Worm (Caenorhabditis elegans) whole organism, early embryonic: ENCODE results near the gene cdkl-1.

Source experiments
- B0310.2 ChIP-seq: sonication (generic microtip); optimal IDR thresholded peaks from 2 replicates; lab custom pipeline; 2016; ENCODE audit warnings: mild to moderate bottlenecking, missing genetic modification characterization, missing compliant biosample characterization
- F13C5.2 ChIP-seq: sonication (generic microtip); optimal IDR thresholded peaks from 2 replicates; lab custom pipeline; 2017; ENCODE audit warnings: mild to moderate bottlenecking, missing genetic modification characterization, inconsistent platforms, missing compliant biosample characterization
- aly-1 ChIP-seq: sonication (generic microtip); optimal IDR thresholded peaks from 2 replicates; lab custom pipeline; 2016; ENCODE audit warnings: missing genetic modification characterization, missing compliant biosample characterization
- ama-1 ChIP-seq: fragments of 150-350 bp; optimal IDR thresholded peaks from 2 replicates; lab custom pipeline; 2014
- ceh-13 ChIP-seq: fragments of 200-800 bp; sonication (Bioruptor generic); optimal IDR thresholded peaks from 2 replicates; lab custom pipeline; 2018; ENCODE audit warnings: mild to moderate bottlenecking, missing genetic modification characterization, missing compliant biosample characterization
- ceh-36 ChIP-seq: sonication (generic microtip); optimal IDR thresholded peaks from 2 replicates; lab custom pipeline; 2016; ENCODE audit warnings: missing genetic modification characterization, inconsistent platforms, missing compliant biosample characterization
- ets-7 ChIP-seq: sonication (generic microtip); optimal IDR thresholded peaks from 2 replicates; lab custom pipeline; 2016; ENCODE audit warnings: missing genotype, missing genetic modification characterization, missing compliant biosample characterization
- flt-1 ChIP-seq: fragments of 200-800 bp; sonication (Bioruptor generic); IDR thresholded peaks from 2 replicates; pipeline ENCODE4 v1.3.6; 2022; ENCODE audit warnings: missing genetic modification characterization, missing compliant biosample characterization
- hmbx-1 ChIP-seq: sonication (generic microtip); optimal IDR thresholded peaks from 2 replicates; lab custom pipeline; 2016; ENCODE audit warnings: mild to moderate bottlenecking, missing genetic modification characterization, missing compliant biosample characterization
- hmg-4 ChIP-seq: fragments of 200-800 bp; sonication (Bioruptor generic); optimal IDR thresholded peaks from 2 replicates; lab custom pipeline; 2018; ENCODE audit warnings: mild to moderate bottlenecking, missing genetic modification characterization, missing compliant biosample characterization
- hnd-1 ChIP-seq: sonication (generic microtip); optimal IDR thresholded peaks from 2 replicates; lab custom pipeline; 2016; ENCODE audit warnings: missing genetic modification characterization, missing compliant biosample characterization
- pes-1 ChIP-seq: fragments of 200-800 bp; sonication (Bioruptor generic); IDR thresholded peaks from 2 replicates; pipeline ENCODE4 v1.3.6; 2022; ENCODE audit warnings: missing genetic modification reagents, missing genetic modification characterization, missing compliant biosample characterization
- scrt-1 ChIP-seq: fragments of 200-800 bp; sonication (Bioruptor generic); IDR thresholded peaks from 2 replicates; pipeline ENCODE4 v1.3.6; 2022; ENCODE audit warnings: missing genetic modification characterization, missing compliant biosample characterization
- sea-1 ChIP-seq: fragments of 200-800 bp; sonication (Bioruptor generic); conservative IDR thresholded peaks from 2 replicates; pipeline ENCODE4 v1.3.6; 2022; ENCODE audit warnings: missing genetic modification characterization, missing compliant biosample characterization
- tbx-11 ChIP-seq: fragments of 200-800 bp; sonication (Bioruptor generic); IDR thresholded peaks from 2 replicates; pipeline ENCODE4 v1.3.6; 2022; ENCODE audit warnings: missing genetic modification characterization, missing compliant biosample characterization
- tbx-37 ChIP-seq: fragments of 200-800 bp; sonication (Bioruptor generic); conservative IDR thresholded peaks from 2 replicates; pipeline ENCODE4 v1.3.6; 2022; ENCODE audit warnings: missing genetic modification reagents, missing genetic modification characterization, missing compliant biosample characterization
- tra-4 ChIP-seq: sonication (generic microtip); optimal IDR thresholded peaks from 2 replicates; lab custom pipeline; 2017; ENCODE audit warnings: missing genetic modification characterization, missing compliant biosample characterization

cdkl-1 gene

DNA sequence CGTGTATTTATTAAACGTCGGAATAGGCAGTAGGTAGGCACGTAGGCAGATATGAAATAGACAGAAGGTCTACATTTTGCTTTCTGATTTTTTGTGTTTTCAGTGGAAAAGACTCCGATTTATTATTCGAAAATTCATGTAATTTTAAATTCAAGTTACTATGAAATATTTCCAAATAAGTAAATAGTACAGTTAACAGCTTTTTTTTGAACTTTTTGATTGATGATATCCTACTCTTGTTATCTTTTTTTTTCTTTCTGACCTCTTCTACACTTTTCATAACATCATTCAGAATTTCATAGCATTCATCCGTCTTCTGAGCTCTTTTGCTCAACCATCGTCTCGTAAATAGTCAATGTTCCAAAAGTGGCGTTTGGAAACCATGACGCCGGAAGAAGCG, at the start of gene cdkl-1:
Gene cdkl-1, plus strand, starts transcription at position 301 of the 400 bp plus-strand sequence.
- TF ChIP-seq hnd-1 (tag; lab: Kevin White, UChicago) (no peak), ama-1 (lab: Kevin White, UChicago) (no peak), hmg-4 (no peak), tbx-11 (GFP tag; lab: Robert Waterston, UW) (no peak), scrt-1 (GFP tag; lab: Robert Waterston, UW) (no peak), ceh-36 (tag; lab: Kevin White, UChicago) (no peak), B0310.2 (tag; lab: Kevin White, UChicago) (no peak), tra-4 (tag; lab: Kevin White, UChicago) (no peak), flt-1 (GFP tag; lab: Robert Waterston, UW) (no peak), aly-1 (no peak)

DNA sequence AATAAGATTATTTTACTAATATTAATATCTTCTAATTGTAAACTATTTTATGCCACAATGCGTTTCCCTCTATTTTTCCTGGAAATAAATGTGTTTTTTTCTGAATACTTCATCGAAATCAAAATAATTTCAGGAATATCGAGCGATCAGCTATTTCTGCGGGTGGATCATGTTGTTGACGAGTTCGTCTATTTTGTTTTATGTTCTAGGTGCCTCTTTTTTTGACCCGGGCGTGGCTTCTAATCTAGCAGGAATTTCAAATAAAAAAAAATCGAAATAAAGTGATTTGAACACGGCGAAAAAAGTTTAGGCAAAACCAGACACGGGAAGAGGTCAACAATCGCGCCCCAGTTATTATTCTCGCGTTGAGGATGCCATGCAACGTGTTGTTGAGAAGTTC, 46.8 kb upstream of the cdkl-1 start, which contains the start of gene T04C12.33:
Gene T04C12.33, plus strand, starts transcription at position 301 of the 400 bp plus-strand sequence.
- TF ChIP-seq tra-4 (tag; lab: Kevin White, UChicago) (no peak), scrt-1 (GFP tag; lab: Robert Waterston, UW) (no peak), sea-1 (GFP tag; lab: Robert Waterston, UW) (no peak), tbx-11 (GFP tag; lab: Robert Waterston, UW) (no peak), aly-1 (no peak), ama-1 (lab: Kevin White, UChicago) (no peak), B0310.2 (tag; lab: Kevin White, UChicago) (no peak), ceh-13 (no peak)

DNA sequence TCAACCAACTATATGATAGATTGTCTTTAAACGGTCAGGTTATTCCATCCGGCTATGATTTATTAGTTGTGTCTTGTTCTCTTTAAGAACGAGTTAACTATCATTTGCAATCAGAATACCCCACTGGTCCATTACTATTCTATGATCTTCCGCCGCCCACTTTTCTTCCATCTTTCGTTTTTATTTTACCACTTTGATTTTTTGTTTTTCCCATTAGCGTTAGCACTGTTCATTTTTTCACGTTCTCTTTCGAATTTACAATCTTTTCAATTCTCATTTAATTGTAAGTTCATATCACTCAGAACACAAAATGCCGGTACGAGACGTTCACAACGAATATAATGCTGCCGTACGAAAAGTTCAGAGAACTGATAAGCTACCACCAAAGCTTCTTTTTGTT, 44.9 kb upstream of the cdkl-1 start, which contains the start of gene T04C12.7:
Gene T04C12.7, plus strand, starts transcription at position 301 of the 400 bp plus-strand sequence.
- TF ChIP-seq tra-4 (tag; lab: Kevin White, UChicago) (no peak), hnd-1 (tag; lab: Kevin White, UChicago) (no peak), sea-1 (GFP tag; lab: Robert Waterston, UW) (no peak), aly-1 (no peak), ceh-36 (tag; lab: Kevin White, UChicago) (no peak)

DNA sequence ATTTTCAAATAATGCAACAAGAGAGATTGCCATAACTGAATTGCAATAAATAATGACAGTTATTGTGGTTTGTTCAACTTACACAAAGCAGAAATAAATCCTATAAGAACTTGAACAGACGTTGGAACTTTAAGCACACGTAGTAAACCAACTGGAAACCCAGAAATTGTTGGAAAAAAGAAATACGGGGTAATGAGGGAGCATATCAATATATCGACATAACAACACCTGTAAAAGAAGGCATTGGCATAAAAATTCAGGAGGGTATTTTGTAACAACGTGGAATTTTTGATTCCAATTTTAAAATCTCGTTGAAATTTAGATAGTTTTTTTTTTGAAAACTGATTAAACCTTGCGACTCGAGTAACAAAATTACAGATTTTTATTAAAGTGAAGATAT, 42.2 kb upstream of the cdkl-1 start:
- TF ChIP-seq ama-1 (lab: Kevin White, UChicago) (no peak), aly-1 (no peak), tbx-11 (GFP tag; lab: Robert Waterston, UW) (no peak), tra-4 (tag; lab: Kevin White, UChicago) (no peak), F13C5.2 (no peak), ets-7 (tag; lab: Kevin White, UChicago) (no peak), scrt-1 (GFP tag; lab: Robert Waterston, UW) (no peak), B0310.2 (tag; lab: Kevin White, UChicago) (no peak), ceh-36 (tag; lab: Kevin White, UChicago) (no peak), flt-1 (GFP tag; lab: Robert Waterston, UW) (no peak), hmg-4 (no peak), tbx-37 (GFP tag; lab: Robert Waterston, UW) (no peak), ceh-13 (no peak), pes-1 (GFP tag; lab: Robert Waterston, UW) (no peak), hnd-1 (tag; lab: Kevin White, UChicago) (no peak), hmbx-1 (tag; lab: Kevin White, UChicago) (no peak), sea-1 (GFP tag; lab: Robert Waterston, UW) (no peak)

DNA sequence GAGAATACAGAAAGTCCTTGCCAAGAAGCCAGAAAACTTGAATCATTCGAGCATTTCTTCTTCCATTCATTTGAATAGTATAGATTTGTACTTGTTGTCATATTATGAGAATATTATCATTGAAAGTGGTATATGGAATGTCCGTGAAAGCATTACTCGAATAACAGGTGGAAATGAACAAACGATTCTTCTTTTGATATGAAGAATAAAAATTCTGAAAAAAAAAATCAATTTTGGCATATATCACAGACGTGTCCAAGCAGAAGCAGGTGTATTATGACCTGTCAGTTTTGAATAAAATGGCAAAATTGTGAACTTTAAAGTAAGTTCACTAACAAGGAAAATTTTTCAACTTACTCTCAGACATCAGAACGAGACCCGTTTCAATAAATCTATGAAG, 41.7 kb upstream of the cdkl-1 start, which contains the start of gene srh-75:
Gene srh-75, minus strand, starts transcription at position 101 of the 400 bp plus-strand sequence.
- TF ChIP-seq B0310.2 (tag; lab: Kevin White, UChicago) (no peak), F13C5.2 (no peak), ama-1 (lab: Kevin White, UChicago) (no peak), tbx-37 (GFP tag; lab: Robert Waterston, UW) (no peak), ceh-36 (tag; lab: Kevin White, UChicago) (no peak), ets-7 (tag; lab: Kevin White, UChicago) (no peak), sea-1 (GFP tag; lab: Robert Waterston, UW) (no peak), hnd-1 (tag; lab: Kevin White, UChicago) (no peak), flt-1 (GFP tag; lab: Robert Waterston, UW) (no peak), hmg-4 (no peak), ceh-13 (no peak), aly-1 (no peak), hmbx-1 (tag; lab: Kevin White, UChicago) (no peak), pes-1 (GFP tag; lab: Robert Waterston, UW) (no peak)

DNA sequence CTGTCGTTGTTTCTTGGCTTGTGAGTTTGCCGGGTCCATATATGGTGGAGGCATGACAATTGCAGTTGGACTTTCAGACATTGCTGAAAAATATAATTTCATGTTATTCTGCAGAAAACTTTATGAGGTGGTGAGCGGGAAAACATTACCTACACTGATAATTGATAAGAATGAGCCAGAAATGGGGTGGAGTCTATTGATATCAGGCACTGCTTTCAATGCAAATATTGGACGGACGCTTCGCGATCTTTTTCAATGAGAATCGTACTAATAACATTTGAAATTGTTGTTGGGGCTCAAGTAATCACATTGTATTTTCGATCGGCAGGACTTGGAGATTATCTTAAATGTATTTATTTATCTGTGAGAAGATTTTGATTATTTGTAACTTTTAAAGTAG, 39.5 kb upstream of the cdkl-1 start, which contains the start of gene T04C12.1:
Gene T04C12.1, minus strand, starts transcription at position 90 of the 400 bp plus-strand sequence.
- no peak for TF ChIP-seq hnd-1 (tag; lab: Kevin White, UChicago)
- no peak for TF ChIP-seq sea-1 (GFP tag; lab: Robert Waterston, UW)
- TF ChIP-seq tbx-11 (GFP tag; lab: Robert Waterston, UW): no peak
- TF ChIP-seq tbx-37 (GFP tag; lab: Robert Waterston, UW): no peak
- no peak for TF ChIP-seq ceh-36 (tag; lab: Kevin White, UChicago)
- TF ChIP-seq flt-1 (GFP tag; lab: Robert Waterston, UW): no peak

DNA sequence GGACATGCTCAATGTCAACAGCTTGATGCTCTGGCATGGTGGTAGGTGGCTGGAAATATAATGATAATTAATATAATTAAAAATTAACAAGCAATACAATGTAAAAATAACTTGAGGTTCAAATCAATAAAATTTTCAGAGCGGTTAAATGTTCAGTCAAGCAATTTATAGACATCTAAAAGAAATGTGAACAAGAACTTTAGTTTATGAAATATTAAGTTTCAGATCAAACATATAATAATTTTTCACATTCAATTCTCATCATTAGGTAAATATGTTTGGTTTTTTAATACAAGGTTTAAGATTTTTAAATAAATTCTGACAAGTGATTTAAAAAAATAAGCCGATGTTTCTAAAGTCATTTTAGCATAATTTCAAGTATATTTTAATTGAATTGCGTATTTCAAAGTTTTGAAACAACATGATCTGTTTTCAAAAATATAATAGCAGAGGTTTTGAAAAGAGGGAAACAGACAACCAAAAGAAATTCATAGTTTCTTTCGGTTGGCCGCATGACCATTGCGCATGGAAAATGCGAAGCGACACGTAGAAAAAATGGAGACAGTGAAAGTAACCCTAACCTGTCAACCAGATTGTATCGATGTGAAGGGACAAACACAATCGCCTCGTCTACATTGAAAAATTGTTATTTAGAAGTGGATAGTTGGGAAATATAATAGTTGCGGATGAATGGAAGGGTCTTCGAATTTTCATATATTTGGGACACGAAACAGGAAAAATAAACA, 38.3 kb upstream of the cdkl-1 start, which contains the start of gene T04C12.11:
Gene T04C12.11, minus strand, starts transcription at position 51 of the 746 bp plus-strand sequence.
- TF ChIP-seq ama-1 (lab: Kevin White, UChicago) (no peak), flt-1 (GFP tag; lab: Robert Waterston, UW) (no peak), tra-4 (tag; lab: Kevin White, UChicago) (no peak), scrt-1 (GFP tag; lab: Robert Waterston, UW) (no peak), F13C5.2 (no peak), B0310.2 (tag; lab: Kevin White, UChicago) (no peak), tbx-11 (GFP tag; lab: Robert Waterston, UW) (no peak), ceh-36 (tag; lab: Kevin White, UChicago) (no peak), hnd-1 (tag; lab: Kevin White, UChicago) (no peak), pes-1 (GFP tag; lab: Robert Waterston, UW) (no peak), aly-1 (no peak), hmg-4 (no peak)
